Worm (Caenorhabditis elegans) whole organism, mixed stage, embryonic: ENCODE data around the gene K12H6.8.

Experiments
- ceh-43 ChIP-seq: fragments of 200-800 bp; sonication (Bioruptor generic); optimal IDR thresholded peaks from 2 replicates; lab custom pipeline; 2018; ENCODE audit warnings: mild to moderate bottlenecking, missing genetic modification characterization, moderate library complexity, missing compliant biosample characterization
- elt-3 ChIP-seq: fragments of 150-350 bp; optimal IDR thresholded peaks from 2 replicates; lab custom pipeline; 2014; ENCODE audit warnings: missing biosample characterization, missing genetic modification characterization
- lin-32 ChIP-seq: fragments of 200-800 bp; sonication (Bioruptor generic); optimal IDR thresholded peaks from 2 replicates; lab custom pipeline; 2018; ENCODE audit warnings: mild to moderate bottlenecking, missing genetic modification characterization, missing compliant biosample characterization
- mab-5 ChIP-seq: fragments of 150-350 bp; optimal IDR thresholded peaks from 2 replicates; lab custom pipeline; 2014; ENCODE audit warnings: missing biosample characterization, missing genetic modification characterization
- mep-1 ChIP-seq: fragments of 150-350 bp; optimal IDR thresholded peaks from 2 replicates; lab custom pipeline; 2017; ENCODE audit warnings: missing biosample characterization, missing genetic modification reagents, missing genetic modification characterization, inconsistent platforms
- nhr-76 ChIP-seq: sonication (generic microtip); optimal IDR thresholded peaks from 2 replicates; lab custom pipeline; 2017; ENCODE audit warnings: missing biosample characterization, missing genetic modification characterization
- pha-4 ChIP-seq: fragments of 150-350 bp; optimal IDR thresholded peaks from 2 replicates; lab custom pipeline; 2018; ENCODE audit warnings: missing biosample characterization, missing genetic modification reagents, missing genetic modification characterization
- sptf-1 ChIP-seq: sonication (generic microtip); optimal IDR thresholded peaks from 2 replicates; lab custom pipeline; 2017; ENCODE audit warnings: mild to moderate bottlenecking, missing genetic modification characterization, moderate library complexity, missing compliant biosample characterization
- tbx-8 ChIP-seq: fragments of 200-800 bp; sonication (Bioruptor generic); optimal IDR thresholded peaks from 2 replicates; lab custom pipeline; 2018; ENCODE audit warnings: mild to moderate bottlenecking, missing genetic modification characterization, moderate library complexity, missing compliant biosample characterization
- unc-39 ChIP-seq: fragments of 150-350 bp; optimal IDR thresholded peaks from 2 replicates; lab custom pipeline; 2014; ENCODE audit warnings: missing biosample characterization, missing genetic modification characterization
- ztf-11 ChIP-seq: fragments of 150-350 bp; optimal IDR thresholded peaks from 2 replicates; lab custom pipeline; 2014; ENCODE audit warnings: missing biosample characterization, missing genetic modification characterization

DNA sequence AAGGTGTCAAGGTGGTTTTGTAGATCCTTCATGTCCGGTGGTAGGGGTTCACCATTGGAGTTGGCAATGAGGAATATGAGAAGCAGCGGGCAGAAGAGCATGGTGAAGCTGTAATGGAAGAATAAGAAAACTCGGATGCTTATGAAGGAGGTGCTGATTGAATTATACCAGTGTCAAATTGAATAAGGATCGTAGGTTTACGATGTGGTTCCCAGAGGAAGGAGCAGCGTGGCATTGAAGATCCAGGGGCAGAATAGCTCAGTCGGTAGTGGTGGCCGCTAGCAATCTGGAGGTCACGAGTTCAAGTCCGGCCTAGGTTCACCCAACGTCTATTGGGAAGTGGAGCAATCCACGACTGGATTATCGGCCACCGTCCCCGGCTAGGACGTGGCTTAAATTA, 13.8 kb downstream of the K12H6.8 start, which contains the start of gene Y110A2AL.6:
- TF ChIP-seq lin-32 (GFP tag; lab: Kevin White, UChicago) = no peak
- no peak for TF ChIP-seq unc-39 (tag; lab: Kevin White, UChicago)
- TF ChIP-seq pha-4 = no peak
- no peak for TF ChIP-seq ztf-11 (tag; lab: Kevin White, UChicago)
- TF ChIP-seq mep-1 = no peak
- TF ChIP-seq mab-5 = no peak
- TF ChIP-seq nhr-76 (tag; lab: Kevin White, UChicago) = no peak
- no peak for TF ChIP-seq ceh-43 (GFP tag; lab: Kevin White, UChicago)
- TF ChIP-seq tbx-8 (GFP tag; lab: Kevin White, UChicago) = no peak
- TF ChIP-seq elt-3 (tag; lab: Kevin White, UChicago) = no peak
- no peak for TF ChIP-seq sptf-1 (tag; lab: Kevin White, UChicago)
